Worm (Caenorhabditis elegans) whole organism, dauer: ENCODE results near the gene str-30.

Source experiments
- unc-62 ChIP-seq: sonication (generic microtip); optimal IDR thresholded peaks from 2 replicates; lab custom pipeline; 2017; ENCODE audit warnings: missing biosample characterization, missing genetic modification reagents, missing genetic modification characterization

Gene str-30

ce11 chrV:3768270-3768669 is 43.4 kb downstream of the str-30 start, which contains the start of gene R08E5.4:
TSS of gene R08E5.4 (plus strand) at chrV:3768570.
- no peak for TF ChIP-seq unc-62

- TF ChIP-seq unc-62, result no peak
These were observed 46.8 kb downstream of the str-30 start, which contains the start of the genes R08E5.1 and rips-1 for ce11 chrV:3771437-3772256. TSS of gene R08E5.1 (minus strand) at chrV:3771518. TSS of gene rips-1 (plus strand) at chrV:3772021.

ce11 chrV:3773618-3774017 is 48.7 kb downstream of the str-30 start:
- TF ChIP-seq unc-62, result no peak

ce11 chrV:3774653-3775052 is 49.8 kb downstream of the str-30 start:
- no peak for TF ChIP-seq unc-62

ce11 chrV:3776086-3776589 is 51.3 kb downstream of the str-30 start, which contains the start of gene cysl-3:
TSS of gene cysl-3 (minus strand) at chrV:3776136.
- TF ChIP-seq unc-62, result no peak
